Worm (Caenorhabditis elegans) whole organism, young adult: ENCODE data around the gene kin-36.

Experiments
- T26A5.8 ChIP-seq: sonication (generic microtip); optimal IDR thresholded peaks from 2 replicates; lab custom pipeline; 2016; ENCODE audit warnings: missing genetic modification characterization, missing compliant biosample characterization
- Y67H2A.10 ChIP-seq: fragments of 200-800 bp; sonication (Bioruptor generic); conservative IDR thresholded peaks from 2 replicates; pipeline ENCODE4 v1.3.6; 2022; ENCODE audit warnings: missing genetic modification reagents, missing genetic modification characterization, missing compliant biosample characterization
- aptf-2 ChIP-seq: fragments of 200-800 bp; sonication (Bioruptor generic); conservative IDR thresholded peaks from 2 replicates; pipeline ENCODE4 v1.3.6; 2022; ENCODE audit warnings: missing genetic modification reagents, missing genetic modification characterization, missing compliant biosample characterization
- athp-1 ChIP-seq: sonication (generic microtip); optimal IDR thresholded peaks from 2 replicates; lab custom pipeline; 2017; ENCODE audit warnings: mild to moderate bottlenecking, missing genetic modification characterization, missing compliant biosample characterization
- chd-7 ChIP-seq: sonication (generic microtip); optimal IDR thresholded peaks from 2 replicates; lab custom pipeline; 2016; ENCODE audit warnings: mild to moderate bottlenecking, missing genetic modification characterization, moderate library complexity, missing compliant biosample characterization
- efl-1 ChIP-seq: fragments of 150-350 bp; optimal IDR thresholded peaks from 2 replicates; lab custom pipeline; 2014; ENCODE audit warnings: missing biosample characterization, missing genetic modification reagents, missing genetic modification characterization
- fkh-3 ChIP-seq: sonication (generic microtip); optimal IDR thresholded peaks from 2 replicates; lab custom pipeline; 2016; ENCODE audit warnings: mild to moderate bottlenecking, missing genetic modification characterization, missing compliant biosample characterization
- him-1 ChIP-seq: sonication (generic microtip); optimal IDR thresholded peaks from 2 replicates; lab custom pipeline; 2016; ENCODE audit warnings: missing genotype, missing genetic modification reagents, missing genetic modification characterization, missing compliant biosample characterization
- nhr-179 ChIP-seq: sonication (generic microtip); optimal IDR thresholded peaks from 2 replicates; lab custom pipeline; 2016; ENCODE audit warnings: mild to moderate bottlenecking, missing genetic modification characterization, missing compliant biosample characterization
- pha-4 ChIP-seq: fragments of 150-350 bp; sonication (generic microtip); optimal IDR thresholded peaks from 2 replicates; lab custom pipeline; 2014; ENCODE audit warnings: missing biosample characterization, missing genetic modification reagents, missing genetic modification characterization
- unc-130 ChIP-seq: sonication (generic microtip); optimal IDR thresholded peaks from 2 replicates; lab custom pipeline; 2016; ENCODE audit warnings: missing genetic modification reagents, missing genetic modification characterization, missing compliant biosample characterization
- ztf-26 ChIP-seq: sonication (generic microtip); optimal IDR thresholded peaks from 2 replicates; lab custom pipeline; 2017; ENCODE audit warnings: missing genetic modification characterization, missing compliant biosample characterization

- TF ChIP-seq pha-4 (tag; lab: Kevin White, UChicago) (no peak), aptf-2 (GFP tag; lab: Robert Waterston, UW) (no peak), athp-1 (no peak), fkh-3 (tag; lab: Kevin White, UChicago) (no peak), chd-7 (tag; lab: Kevin White, UChicago) (no peak), efl-1 (GFP tag; lab: Kevin White, UChicago) (no peak), unc-130 (GFP tag; lab: Kevin White, UChicago) (no peak), nhr-179 (tag; lab: Kevin White, UChicago) (no peak), Y67H2A.10 (GFP tag; lab: Robert Waterston, UW) (no peak), him-1 (tag; lab: Kevin White, UChicago) (no peak), T26A5.8 (tag; lab: Kevin White, UChicago) (no peak), ztf-26 (tag; lab: Kevin White, UChicago) (no peak)
These were observed 39.5 kb upstream of the kin-36 start for ce11 chrIV:4639352-4639751.
